Fruit fly (Drosophila melanogaster) whole organism, embryonic: ENCODE results near the gene jet.

Source experiments
- CG10147 ChIP-seq: fragments of 200-800 bp; sonication (Bioruptor generic); optimal IDR thresholded peaks from 2 replicates; lab custom pipeline; 2019; ENCODE audit warnings: missing biosample characterization, mild to moderate bottlenecking, missing genetic modification characterization, moderate library complexity
- CG14050 ChIP-seq: fragments of 200-800 bp; sonication (Bioruptor generic); IDR thresholded peaks from 3 replicates; pipeline ENCODE4 v1.3.6; 2022; ENCODE audit warnings: missing biosample characterization, missing genetic modification characterization
- CG15269 ChIP-seq: fragments of 200-800 bp; sonication (Bioruptor generic); optimal IDR thresholded peaks from 2 replicates; lab custom pipeline; 2018; ENCODE audit warnings: missing biosample characterization, mild to moderate bottlenecking, missing genetic modification characterization, moderate library complexity
- CG18011 ChIP-seq: fragments of 200-800 bp; sonication (Bioruptor generic); optimal IDR thresholded peaks from 2 replicates; lab custom pipeline; 2017; ENCODE audit warnings: missing biosample characterization, missing genetic modification characterization, mild to moderate bottlenecking, moderate library complexity, missing genotype
- CG34224 ChIP-seq: fragments of 200-800 bp; sonication (Bioruptor generic); IDR thresholded peaks from 3 replicates; pipeline ENCODE4 v1.3.6; 2022; ENCODE audit warnings: missing biosample characterization, missing genetic modification characterization; ENCODE audit not compliant: partially characterized antibody
- CG3995 ChIP-seq: fragments of 200-800 bp; sonication (Bioruptor generic); optimal IDR thresholded peaks from 3 replicates; lab custom pipeline; 2016; ENCODE audit warnings: missing biosample characterization, missing genetic modification characterization
- CG4360 ChIP-seq: fragments of 200-800 bp; sonication (Bioruptor generic); IDR thresholded peaks from 2 replicates; pipeline ENCODE4 v1.3.6; 2022; ENCODE audit warnings: missing biosample characterization, missing genetic modification characterization
- CG4707 ChIP-seq: fragments of 200-800 bp; sonication (Bioruptor generic); optimal IDR thresholded peaks from 2 replicates; lab custom pipeline; 2018; ENCODE audit warnings: missing biosample characterization, mild to moderate bottlenecking, missing genetic modification characterization, moderate library complexity
- CG4730 ChIP-seq: fragments of 200-800 bp; sonication (Bioruptor generic); IDR thresholded peaks from 2 replicates; pipeline ENCODE4 v1.3.6; 2022; ENCODE audit warnings: missing biosample characterization, missing genetic modification characterization
- CG7357 ChIP-seq: fragments of 200-800 bp; sonication (Bioruptor generic); IDR thresholded peaks from 3 replicates; pipeline ENCODE4 v1.3.6; 2022; ENCODE audit warnings: missing biosample characterization, missing genetic modification characterization
- CG9215 ChIP-seq: fragments of 200-800 bp; sonication (Bioruptor generic); IDR thresholded peaks from 2 replicates; pipeline ENCODE4 v1.3.6; 2022; ENCODE audit warnings: missing biosample characterization, missing genetic modification characterization
- CG9609 ChIP-seq: fragments of 200-800 bp; sonication (Bioruptor generic); optimal IDR thresholded peaks from 3 replicates; lab custom pipeline; 2016; ENCODE audit warnings: missing biosample characterization, missing genetic modification characterization
- CG9797 ChIP-seq: fragments of 200-800 bp; sonication (Bioruptor generic); optimal IDR thresholded peaks from 3 replicates; lab custom pipeline; 2018; ENCODE audit warnings: missing biosample characterization, mild to moderate bottlenecking, missing genetic modification characterization
- CTCF ChIP-seq: fragments of 200-800 bp; sonication (Bioruptor generic); optimal IDR thresholded peaks from 2 replicates; lab custom pipeline; 2017; ENCODE audit warnings: missing biosample characterization, mild to moderate bottlenecking, missing genetic modification characterization, moderate library complexity
- Dp ChIP-seq: fragments of 200-800 bp; sonication (Bioruptor generic); optimal IDR thresholded peaks from 2 replicates; lab custom pipeline; 2018; ENCODE audit warnings: missing biosample characterization, mild to moderate bottlenecking, missing genetic modification characterization, moderate library complexity
- E2f2 ChIP-seq: fragments of 200-800 bp; sonication (Bioruptor generic); IDR thresholded peaks from 2 replicates; pipeline ENCODE4 v1.3.6; 2022; ENCODE audit warnings: missing biosample characterization, missing genetic modification characterization
- Ets97D ChIP-seq: fragments of 200-800 bp; sonication (Bioruptor generic); optimal IDR thresholded peaks from 3 replicates; lab custom pipeline; 2016; ENCODE audit warnings: missing biosample characterization, missing genetic modification characterization
- Hr3 ChIP-seq: fragments of 200-800 bp; sonication (Bioruptor generic); optimal IDR thresholded peaks from 3 replicates; lab custom pipeline; 2016; ENCODE audit warnings: missing biosample characterization, missing genetic modification characterization
- Kr ChIP-seq: fragments of 200-800 bp; sonication (Bioruptor generic); optimal IDR thresholded peaks from 2 replicates; lab custom pipeline; 2017; ENCODE audit warnings: missing biosample characterization, mild to moderate bottlenecking, missing genetic modification characterization
- Lhr ChIP-seq: fragments of 200-800 bp; sonication (Bioruptor generic); optimal IDR thresholded peaks from 3 replicates; lab custom pipeline; 2017; ENCODE audit warnings: mild to moderate bottlenecking, missing biosample characterization, missing genetic modification reagents, missing genetic modification characterization
- Lpt ChIP-seq: fragments of >200 bp; optimal IDR thresholded peaks from 2 replicates; lab custom pipeline; 2018; ENCODE audit warnings: missing biosample characterization, missing genetic modification characterization
- Oli ChIP-seq: fragments of 200-800 bp; sonication (Bioruptor generic); optimal IDR thresholded peaks from 2 replicates; lab custom pipeline; 2018; ENCODE audit warnings: missing biosample characterization, mild to moderate bottlenecking, missing genetic modification characterization, moderate library complexity
- Sox102F ChIP-seq: fragments of 200-800 bp; sonication (Bioruptor generic); optimal IDR thresholded peaks from 2 replicates; lab custom pipeline; 2018; ENCODE audit warnings: missing biosample characterization, mild to moderate bottlenecking, missing genetic modification characterization, moderate library complexity
- YL-1 ChIP-seq: fragments of 200-800 bp; sonication (Bioruptor generic); optimal IDR thresholded peaks from 3 replicates; lab custom pipeline; 2017; ENCODE audit warnings: missing biosample characterization, mild to moderate bottlenecking, missing genetic modification characterization
- amos ChIP-seq: fragments of 200-800 bp; sonication (Bioruptor generic); IDR thresholded peaks from 2 replicates; pipeline ENCODE4 v1.3.6; 2022; ENCODE audit warnings: missing biosample characterization, missing genetic modification characterization; ENCODE audit not compliant: partially characterized antibody
- bsh ChIP-seq, 2 experiments: fragments of 200-800 bp; sonication (Bioruptor generic); optimal IDR thresholded peaks; 2 replicates each; lab custom pipeline; 2017 to 2018; ENCODE audit warnings: mild to moderate bottlenecking in 2 of 2, missing biosample characterization in 2 of 2, missing genetic modification characterization in 2 of 2, moderate library complexity in 1 of 2
- chif ChIP-seq, 2 experiments: fragments of 200-800 bp; sonication (Bioruptor generic); optimal IDR thresholded peaks; 3 replicates each; lab custom pipeline; 2016; ENCODE audit warnings: missing biosample characterization in 2 of 2, missing genetic modification characterization in 2 of 2
- chinmo ChIP-seq: fragments of 200-800 bp; sonication (Bioruptor generic); IDR thresholded peaks from 4 replicates; pipeline ENCODE4 v1.3.6; 2022; ENCODE audit warnings: missing biosample characterization, missing genetic modification characterization; ENCODE audit not compliant: partially characterized antibody
- crp ChIP-seq, 2 experiments: fragments of 200-800 bp; sonication (Bioruptor generic); optimal IDR thresholded peaks; 2 replicates in 1 of 2; 3 replicates in 1 of 2; lab custom pipeline; 2017; ENCODE audit warnings: missing biosample characterization in 2 of 2, missing genetic modification characterization in 2 of 2, mild to moderate bottlenecking in 1 of 2, moderate library complexity in 1 of 2
- dysf ChIP-seq: fragments of 200-800 bp; sonication (Bioruptor generic); IDR thresholded peaks from 3 replicates; pipeline ENCODE4 v1.3.6; 2022; ENCODE audit warnings: missing biosample characterization, missing genetic modification characterization
- exex ChIP-seq: fragments of 200-800 bp; sonication (Bioruptor generic); optimal IDR thresholded peaks from 4 replicates; lab custom pipeline; 2018; ENCODE audit warnings: missing biosample characterization, mild to moderate bottlenecking, missing genetic modification characterization, moderate library complexity
- eyg ChIP-seq: fragments of 200-800 bp; sonication (Bioruptor generic); optimal IDR thresholded peaks from 3 replicates; lab custom pipeline; 2016; ENCODE audit warnings: missing biosample characterization, missing genetic modification characterization
- gem ChIP-seq: fragments of 200-800 bp; sonication (Bioruptor generic); optimal IDR thresholded peaks from 2 replicates; lab custom pipeline; 2019; ENCODE audit warnings: missing biosample characterization, mild to moderate bottlenecking, missing genetic modification characterization, moderate library complexity
- gfzf ChIP-seq: fragments of 200-800 bp; sonication (Bioruptor generic); optimal IDR thresholded peaks from 2 replicates; lab custom pipeline; 2016; ENCODE audit warnings: missing biosample characterization, mild to moderate bottlenecking, missing genetic modification characterization, moderate library complexity
- grn ChIP-seq: fragments of 200-800 bp; sonication (Bioruptor generic); optimal IDR thresholded peaks from 3 replicates; lab custom pipeline; 2017; ENCODE audit warnings: missing biosample characterization, missing genetic modification characterization
- lmd ChIP-seq: fragments of 200-800 bp; sonication (Bioruptor generic); IDR thresholded peaks from 2 replicates; pipeline ENCODE4 v1.3.6; 2022; ENCODE audit warnings: missing biosample characterization, missing genetic modification characterization
- nau ChIP-seq: fragments of 200-800 bp; sonication (Bioruptor generic); optimal IDR thresholded peaks from 3 replicates; lab custom pipeline; 2017; ENCODE audit warnings: missing biosample characterization, mild to moderate bottlenecking, missing genetic modification characterization, missing genetic modification reagents
- otp ChIP-seq: fragments of 200-800 bp; sonication (Bioruptor generic); IDR thresholded peaks from 3 replicates; pipeline ENCODE4, ENCODE4 v1.3.6; 2022; ENCODE audit warnings: missing biosample characterization, missing genetic modification characterization
- pzg ChIP-seq: fragments of 200-800 bp; sonication (Bioruptor generic); optimal IDR thresholded peaks from 3 replicates; lab custom pipeline; 2018; ENCODE audit warnings: missing biosample characterization, mild to moderate bottlenecking, missing genetic modification characterization, moderate library complexity
- ro ChIP-seq: fragments of 200-800 bp; sonication (Bioruptor generic); IDR thresholded peaks from 2 replicates; pipeline ENCODE4 v1.3.6; 2022; ENCODE audit warnings: missing biosample characterization, missing genetic modification characterization
- row ChIP-seq: fragments of 200-800 bp; sonication (Bioruptor generic); IDR thresholded peaks from 3 replicates; pipeline ENCODE4 v1.3.6; 2022; ENCODE audit warnings: missing biosample characterization, missing genetic modification characterization
- scrt ChIP-seq: fragments of 200-800 bp; sonication (Bioruptor generic); optimal IDR thresholded peaks from 2 replicates; lab custom pipeline; 2018; ENCODE audit warnings: missing biosample characterization, mild to moderate bottlenecking, missing genetic modification characterization, moderate library complexity
- sim ChIP-seq: fragments of 200-800 bp; sonication (Bioruptor generic); IDR thresholded peaks from 2 replicates; pipeline ENCODE4 v1.3.6; 2022; ENCODE audit warnings: missing biosample characterization, missing genetic modification characterization
- stwl ChIP-seq: fragments of 200-800 bp; sonication (Bioruptor generic); optimal IDR thresholded peaks from 3 replicates; lab custom pipeline; 2018; ENCODE audit warnings: missing biosample characterization, mild to moderate bottlenecking, missing genetic modification characterization, moderate library complexity
- tup ChIP-seq: fragments of 200-800 bp; sonication (Bioruptor generic); optimal IDR thresholded peaks from 2 replicates; lab custom pipeline; 2016; ENCODE audit warnings: missing biosample characterization, mild to moderate bottlenecking, missing genetic modification characterization, moderate library complexity
- usp ChIP-seq: fragments of >200 bp; optimal IDR thresholded peaks from 2 replicates; lab custom pipeline; 2017; ENCODE audit warnings: missing biosample characterization, missing genetic modification characterization

jet gene

dm6 chr2L:4955094-4955823 is 5.7 kb upstream of the jet start, which contains the start of the genes Jon25Bi and Marcal1 (continued):
- TF ChIP-seq CG10147 (GFP tag; lab: Kevin White, UChicago) (no peak), lmd (no peak), CG34224 (GFP tag; lab: Robert Waterston, UW) (0 out of 3 replicates have a peak, but pooled peaks have one; percentile 26), Sox102F (GFP tag; lab: Kevin White, UChicago) (no peak), sim (GFP tag; lab: Robert Waterston, UW) (no peak), CG4360 (GFP tag; lab: Robert Waterston, UW) (no peak), E2f2 (peak; percentile 82), CG15269 (tag; lab: Kevin White, UChicago) (no peak), chinmo (0 out of 4 replicates have a peak, but pooled peaks have one; percentile 35), CG3995 (no peak), Oli (tag; lab: Kevin White, UChicago) (no peak), eyg (GFP tag; lab: Kevin White, UChicago) (no peak), amos (GFP tag; lab: Robert Waterston, UW) (peak; percentile 50; the same call in 1 of the 2 replicates), CG4730 (no peak), stwl (tag; lab: Kevin White, UChicago) (peak; percentile 55), Lhr (GFP tag; lab: Kevin White, UChicago) (no peak), row (no peak), CG4707 (GFP tag; lab: Kevin White, UChicago) (no peak), pzg (GFP tag; lab: Kevin White, UChicago) (peak; percentile 21), scrt (peak; percentile 75), YL-1 (GFP tag; lab: Kevin White, UChicago) (peak; percentile 4), Dp (GFP tag; lab: Kevin White, UChicago) (peak; percentile 61), crp (GFP tag; optimal IDR thresholded peaks at IDR 0.05; lab: Kevin White, UChicago) (peak in 1 of 2 experiments; percentile 65), otp (GFP tag; lab: Robert Waterston, UW) (no peak), CG9797 (peak; percentile 43), CG18011 (GFP tag; lab: Kevin White, UChicago) (no peak), gem (tag; lab: Kevin White, UChicago) (no peak), gfzf (GFP tag; lab: Kevin White, UChicago) (peak; percentile 36), chif (GFP tag; optimal IDR thresholded peaks at IDR 0.05; lab: Kevin White, UChicago) (no peak), nau (GFP tag; lab: Kevin White, UChicago) (no peak), CG14050 (GFP tag; lab: Robert Waterston, UW) (no peak), usp (GFP tag; lab: Kevin White, UChicago) (no peak), Ets97D (GFP tag; lab: Kevin White, UChicago) (no peak), CTCF (peak; percentile 34), Kr (GFP tag; lab: Kevin White, UChicago) (no peak), Hr3 (GFP tag; lab: Kevin White, UChicago) (no peak), dysf (GFP tag; lab: Robert Waterston, UW) (no peak), Lpt (GFP tag; lab: Kevin White, UChicago) (no peak), ro (no peak), CG9609 (GFP tag; lab: Kevin White, UChicago) (no peak), grn (GFP tag; lab: Kevin White, UChicago) (peak; percentile 44), CG9215 (GFP tag; lab: Robert Waterston, UW) (no peak), CG7357 (GFP tag; lab: Robert Waterston, UW) (no peak), bsh (GFP tag; optimal IDR thresholded peaks at IDR 0.05; lab: Kevin White, UChicago) (no peak), tup (GFP tag; lab: Kevin White, UChicago) (no peak), exex (tag; lab: Kevin White, UChicago) (peak; percentile 71)
